Fruit fly (Drosophila melanogaster): ENCODE measurements around the gene CG3156.
A peak's percentile ranks its signal among the peaks of the same experiment; 100 is the strongest.

Gene CG3156

dm6 chrX:457803-458202, 29.9 kb upstream of the CG3156 start (continued):
- TF ChIP-seq CG13296 (GFP tag; optimal IDR thresholded peaks at IDR 0.05) (no peak), Abd-B (GFP tag; optimal IDR thresholded peaks at IDR 0.05) (no peak), tll (GFP tag; optimal IDR thresholded peaks at IDR 0.05) (no peak), Nf-YA (GFP tag; IDR thresholded peaks at IDR 0.05) (no peak), CG42726 (GFP tag; IDR thresholded peaks at IDR 0.05; ENCODE audit: partially characterized antibody) (no peak), CG7745 (tag; optimal IDR thresholded peaks at IDR 0.05) (no peak), bsh (GFP tag; optimal IDR thresholded peaks at IDR 0.05) (peak in 1 of 2 experiments; percentile 36), aop (GFP tag; IDR thresholded peaks at IDR 0.05) (no peak), Atf3 (GFP tag; optimal IDR thresholded peaks at IDR 0.05) (no peak), CG11456 (GFP tag; IDR thresholded peaks at IDR 0.05) (no peak), CG14860 (GFP tag; IDR thresholded peaks at IDR 0.05; ENCODE audit: partially characterized antibody) (no peak), CG11398 (GFP tag; optimal IDR thresholded peaks at IDR 0.05) (no peak), CG9437 (GFP tag; optimal IDR thresholded peaks at IDR 0.05) (no peak), CG7839 (tag; optimal IDR thresholded peaks at IDR 0.05) (peak; percentile 44), Rfx (GFP tag; IDR thresholded peaks at IDR 0.05) (no peak), inv (GFP tag; IDR thresholded peaks at IDR 0.05; ENCODE audit: partially characterized antibody) (no peak), CG1602 (GFP tag; optimal IDR thresholded peaks at IDR 0.05) (no peak), Dip2 (GFP tag; IDR thresholded peaks at IDR 0.05) (no peak), CG3163 (GFP tag; optimal IDR thresholded peaks at IDR 0.05) (no peak), Poxn (GFP tag; IDR thresholded peaks at IDR 0.05) (no peak), dimm (GFP tag; IDR thresholded peaks at IDR 0.05) (no peak), sd (tag; optimal IDR thresholded peaks at IDR 0.05) (no peak), pum (GFP tag; optimal IDR thresholded peaks at IDR 0.05) (no peak), CG10462 (GFP tag; optimal IDR thresholded peaks at IDR 0.05) (no peak), CG18619 (GFP tag; optimal IDR thresholded peaks at IDR 0.05) (no peak), CG3838 (GFP tag; optimal IDR thresholded peaks at IDR 0.05) (no peak), CG2889 (GFP tag; IDR thresholded peaks at IDR 0.05) (no peak), CG15269 (tag; optimal IDR thresholded peaks at IDR 0.05) (no peak), Myb (GFP tag; optimal IDR thresholded peaks at IDR 0.05) (no peak), abd-A (tag; optimal IDR thresholded peaks at IDR 0.05) (no peak), Fer3 (tag; optimal IDR thresholded peaks at IDR 0.05) (no peak), CG12391 (tag; optimal IDR thresholded peaks at IDR 0.05) (peak; percentile 50), CG31224 (GFP tag; IDR thresholded peaks at IDR 0.05) (no peak), CG33213 (GFP tag; optimal IDR thresholded peaks at IDR 0.05) (no peak), Sry-β (GFP tag; optimal IDR thresholded peaks at IDR 0.05) (no peak), CG18764 (GFP tag; optimal IDR thresholded peaks at IDR 0.05) (no peak), Bgb (GFP tag; IDR thresholded peaks at IDR 0.05; ENCODE audit: partially characterized antibody) (no peak), CG6175 (GFP tag; IDR thresholded peaks at IDR 0.05) (no peak), Bdp1 (GFP tag; optimal IDR thresholded peaks at IDR 0.05) (no peak), ham (GFP tag; IDR thresholded peaks at IDR 0.05) (no peak), Atf-2 (GFP tag; optimal IDR thresholded peaks at IDR 0.05) (no peak), Hsf (GFP tag; optimal IDR thresholded peaks at IDR 0.05) (no peak), ems (GFP tag; optimal IDR thresholded peaks at IDR 0.05) (no peak), CG8388 (GFP tag; optimal IDR thresholded peaks at IDR 0.05) (peak; percentile 51), Ravus (GFP tag; IDR thresholded peaks at IDR 0.05) (no peak), CG11085 (GFP tag; IDR thresholded peaks at IDR 0.05) (no peak), ewg (GFP tag; optimal IDR thresholded peaks at IDR 0.05) (no peak), CG17186 (GFP tag; optimal IDR thresholded peaks at IDR 0.05) (no peak), CG7987 (GFP tag; optimal IDR thresholded peaks at IDR 0.05) (no peak), ab (GFP tag; optimal IDR thresholded peaks at IDR 0.05) (no peak), pho (GFP tag; optimal IDR thresholded peaks at IDR 0.05) (no peak), cad (GFP tag; optimal IDR thresholded peaks at IDR 0.05) (no peak)

All from whole organism, embryonic.